Worm (Caenorhabditis elegans): Measurements from ENCODE around the gene msra-1.
A peak's percentile ranks its signal among the peaks of the same experiment; 100 is the strongest.

msra-1 gene

DNA sequence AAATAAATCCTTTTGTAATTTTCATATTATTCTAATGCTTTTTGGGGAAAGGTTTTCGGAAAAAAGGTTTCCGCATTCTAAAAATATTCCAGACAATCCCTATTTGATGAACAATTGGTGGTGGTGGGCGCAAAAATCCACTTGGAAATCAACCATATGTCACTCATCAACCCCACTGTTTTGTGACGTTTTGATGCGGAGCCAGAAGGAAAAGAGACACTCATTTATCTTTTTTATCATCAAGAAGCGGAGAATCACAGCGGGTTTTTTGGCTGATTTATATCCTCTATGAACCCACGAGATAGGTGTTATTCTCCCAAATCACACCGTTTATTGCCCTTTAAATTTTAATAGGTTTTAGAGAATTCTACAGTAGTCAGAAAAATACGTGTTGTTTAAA lies 6.7 kb downstream of the msra-1 start:
- no peak for TF ChIP-seq blmp-1 (tag; optimal IDR thresholded peaks at IDR 0.05)
- TF ChIP-seq mls-2 (tag; optimal IDR thresholded peaks at IDR 0.05) = no peak
- TF ChIP-seq nhr-76 (tag; optimal IDR thresholded peaks at IDR 0.05) = no peak
- no peak for TF ChIP-seq sem-2 (GFP tag; optimal IDR thresholded peaks at IDR 0.05)
- no peak for TF ChIP-seq bed-3 (GFP tag; optimal IDR thresholded peaks at IDR 0.05)
- no peak for TF ChIP-seq elt-1 (tag; optimal IDR thresholded peaks at IDR 0.05; ENCODE audit: borderline replicate concordance, insufficient read depth)
- TF ChIP-seq ceh-43 (GFP tag; optimal IDR thresholded peaks at IDR 0.05) = no peak
- TF ChIP-seq pha-4 (tag; optimal IDR thresholded peaks at IDR 0.05) = no peak
- TF ChIP-seq hlh-1 (tag; optimal IDR thresholded peaks at IDR 0.05) = peak; percentile 70
- peak; percentile 79 for TF ChIP-seq unc-62 (GFP tag; optimal IDR thresholded peaks at IDR 0.05)
- TF ChIP-seq lsy-2 (tag; optimal IDR thresholded peaks at IDR 0.05) = no peak
- no peak for TF ChIP-seq mab-5 (tag; optimal IDR thresholded peaks at IDR 0.05)
- no peak for TF ChIP-seq snpc-4 (tag; optimal IDR thresholded peaks at IDR 0.05)
- no peak for TF ChIP-seq nhr-2 (tag; optimal IDR thresholded peaks at IDR 0.05)
- no peak for TF ChIP-seq ceh-39 (tag; optimal IDR thresholded peaks at IDR 0.05)

DNA sequence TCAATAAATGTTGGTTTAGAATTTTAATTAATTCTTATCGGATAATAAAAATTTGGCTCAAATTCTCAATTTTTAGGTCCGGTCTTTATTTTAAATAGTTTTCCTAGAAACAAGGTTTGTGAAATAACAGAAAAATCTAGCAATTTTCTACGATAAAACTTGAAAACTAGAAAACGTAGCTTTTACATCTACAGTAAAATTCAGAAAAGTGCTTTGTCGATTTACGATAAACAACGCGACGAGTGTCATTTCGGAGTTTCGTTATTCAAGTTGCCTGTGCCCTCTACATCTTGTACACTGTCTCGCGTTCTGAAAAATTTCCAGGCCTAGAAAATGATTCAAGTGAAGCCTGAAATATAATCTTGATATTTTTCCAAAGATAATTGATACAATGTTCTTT lies 7.1 kb downstream of the msra-1 start:
- TF ChIP-seq nhr-2 (tag; optimal IDR thresholded peaks at IDR 0.05) (no peak), lsy-2 (tag; optimal IDR thresholded peaks at IDR 0.05) (peak; percentile 30), ztf-11 (tag; optimal IDR thresholded peaks at IDR 0.05) (no peak), elt-3 (tag; optimal IDR thresholded peaks at IDR 0.05) (no peak), unc-39 (tag; optimal IDR thresholded peaks at IDR 0.05) (no peak)

DNA sequence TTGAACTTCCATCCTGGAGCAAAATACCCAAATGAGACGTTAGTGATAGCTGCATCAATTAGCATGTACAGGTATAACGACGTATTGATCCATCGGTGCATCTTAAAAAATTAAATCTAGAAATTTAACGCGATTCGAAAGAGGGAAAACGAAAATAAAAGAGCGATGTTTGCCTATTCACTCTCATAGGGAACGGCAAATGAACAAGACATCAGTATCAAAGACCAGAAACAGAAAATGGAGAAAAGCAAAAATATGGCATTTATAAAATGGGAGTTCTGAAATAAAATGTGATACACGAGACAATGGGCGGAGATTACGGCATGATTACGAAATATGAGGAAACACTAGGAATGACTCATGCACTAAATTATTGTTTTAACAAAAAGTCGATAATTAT lies 7.5 kb downstream of the msra-1 start, which contains the start of gene haf-2:
TSS of gene haf-2 (minus strand) at position 101 of the 400 bp plus-strand sequence.
- TF ChIP-seq nhr-2 (tag; optimal IDR thresholded peaks at IDR 0.05) (no peak), nhr-76 (tag; optimal IDR thresholded peaks at IDR 0.05) (no peak), hlh-1 (tag; optimal IDR thresholded peaks at IDR 0.05) (no peak), tbx-8 (GFP tag; optimal IDR thresholded peaks at IDR 0.05) (no peak), nhr-28 (tag; optimal IDR thresholded peaks at IDR 0.05) (no peak), ham-2 (GFP tag; optimal IDR thresholded peaks at IDR 0.05) (no peak), mab-5 (tag; optimal IDR thresholded peaks at IDR 0.05) (no peak), nhr-12 (tag; optimal IDR thresholded peaks at IDR 0.05) (no peak), zip-8 (tag; optimal IDR thresholded peaks at IDR 0.05) (no peak)

DNA sequence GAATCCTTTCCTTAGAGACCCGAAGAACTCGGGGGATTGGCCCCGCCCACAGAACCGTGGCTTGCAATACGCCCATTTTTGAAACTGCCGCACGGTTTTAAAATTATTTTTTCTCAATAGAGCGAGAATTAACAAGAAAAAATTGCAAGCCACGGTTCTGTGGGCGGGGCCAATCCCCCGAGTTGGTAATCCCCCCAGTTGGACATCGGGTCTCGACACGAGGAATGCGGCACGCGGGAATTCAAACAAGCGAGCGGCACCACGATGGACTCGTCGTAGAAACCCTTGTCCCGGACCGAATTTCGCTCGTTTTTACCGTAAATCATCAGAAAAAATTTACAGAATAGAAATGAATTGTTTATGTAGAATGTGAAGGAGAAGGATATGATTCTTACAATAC lies 10.8 kb downstream of the msra-1 start:
- TF ChIP-seq sem-2 (GFP tag; optimal IDR thresholded peaks at IDR 0.05) (no peak), ces-1 (GFP tag; optimal IDR thresholded peaks at IDR 0.05) (no peak), ztf-11 (tag; optimal IDR thresholded peaks at IDR 0.05) (no peak), drap-1 (GFP tag; optimal IDR thresholded peaks at IDR 0.05) (no peak), unc-62 (GFP tag; optimal IDR thresholded peaks at IDR 0.05) (no peak), nhr-76 (tag; optimal IDR thresholded peaks at IDR 0.05) (no peak), mab-5 (tag; optimal IDR thresholded peaks at IDR 0.05) (no peak), lin-13 (tag; optimal IDR thresholded peaks at IDR 0.05) (no peak)

DNA sequence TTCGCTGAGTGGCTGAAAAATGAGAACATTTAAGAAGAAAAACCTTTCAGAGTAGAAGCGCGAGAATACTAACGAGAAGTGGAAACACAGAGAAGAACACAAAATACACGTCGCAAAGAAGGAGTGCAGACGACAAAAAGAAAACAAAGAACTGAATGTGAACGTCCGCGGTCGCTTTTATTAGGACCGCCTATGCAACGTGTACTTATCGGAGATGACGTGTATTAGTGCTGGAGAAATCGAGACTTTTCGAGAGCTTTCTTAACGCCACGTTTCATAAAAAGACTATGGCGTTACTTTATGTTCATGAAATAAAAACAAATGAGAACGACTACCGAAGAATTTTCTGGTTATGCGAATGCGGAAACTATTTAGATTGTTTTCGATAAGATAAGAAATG lies 11.3 kb downstream of the msra-1 start, which contains the start of gene hsp-4:
TSS of gene hsp-4 (minus strand) at position 139 of the 400 bp plus-strand sequence.
- TF ChIP-seq ceh-39 (tag; optimal IDR thresholded peaks at IDR 0.05) (no peak), ceh-43 (GFP tag; optimal IDR thresholded peaks at IDR 0.05) (no peak), nhr-2 (tag; optimal IDR thresholded peaks at IDR 0.05) (peak; percentile 10), elt-1 (tag; optimal IDR thresholded peaks at IDR 0.05; ENCODE audit: borderline replicate concordance, insufficient read depth) (no peak), ham-2 (GFP tag; optimal IDR thresholded peaks at IDR 0.05) (no peak)

DNA sequence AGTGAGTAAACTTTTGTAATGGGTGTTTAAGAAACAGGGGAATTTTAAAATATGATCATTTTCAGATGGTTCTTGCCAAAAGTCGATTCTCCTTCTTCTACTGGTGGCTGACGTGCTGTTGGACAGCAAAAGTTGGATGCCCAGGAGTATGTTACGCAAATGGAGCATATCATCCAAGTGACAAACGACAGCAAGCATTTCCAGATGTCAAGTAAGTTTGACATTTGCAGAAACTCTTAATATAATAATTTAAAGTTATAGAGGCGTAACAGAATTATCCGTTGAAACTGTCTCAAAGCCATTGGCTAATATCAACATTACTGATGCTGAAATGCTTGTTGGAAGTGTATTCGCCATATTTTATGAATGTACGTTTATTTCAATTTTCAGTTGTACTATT lies 15.8 kb downstream of the msra-1 start:
- TF ChIP-seq flh-1 (GFP tag; optimal IDR thresholded peaks at IDR 0.05) = no peak
- TF ChIP-seq nhr-237 (tag; optimal IDR thresholded peaks at IDR 0.05) = no peak
- TF ChIP-seq nhr-28 (tag; optimal IDR thresholded peaks at IDR 0.05) = no peak
- no peak for TF ChIP-seq mep-1 (tag; optimal IDR thresholded peaks at IDR 0.05)
- no peak for TF ChIP-seq lin-13 (tag; optimal IDR thresholded peaks at IDR 0.05)
- TF ChIP-seq nhr-2 (tag; optimal IDR thresholded peaks at IDR 0.05) = no peak
- no peak for TF ChIP-seq nhr-76 (tag; optimal IDR thresholded peaks at IDR 0.05)
- no peak for TF ChIP-seq mls-2 (tag; optimal IDR thresholded peaks at IDR 0.05)

All from whole organism, mixed stage, embryonic.